Worm (Caenorhabditis elegans): ENCODE measurements around the gene F22H10.3.

F22H10.3 gene

DNA sequence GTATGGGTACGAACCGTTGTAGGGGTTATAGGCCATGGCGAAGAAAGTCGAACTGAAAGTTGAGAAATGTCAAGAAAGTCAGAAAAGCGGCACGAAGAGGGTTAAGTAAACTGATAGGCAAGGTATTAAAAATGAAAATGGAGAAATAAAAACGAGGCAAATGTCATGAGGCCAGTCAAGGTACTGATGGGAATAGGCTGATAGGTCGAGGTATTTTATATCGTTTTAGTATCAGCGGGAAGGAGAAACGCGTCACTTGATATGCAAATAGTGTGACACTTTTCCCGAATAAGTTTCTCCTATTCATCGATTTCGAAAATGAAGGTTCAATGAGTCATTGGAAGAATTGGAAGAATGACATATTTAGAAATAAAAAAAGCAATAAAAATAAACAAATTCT, at the start of gene F22H10.3:
Gene F22H10.3, minus strand, starts transcription at position 36 of the 400 bp plus-strand sequence.
- no peak for TF ChIP-seq unc-62 (GFP tag; optimal IDR thresholded peaks at IDR 0.05)

DNA sequence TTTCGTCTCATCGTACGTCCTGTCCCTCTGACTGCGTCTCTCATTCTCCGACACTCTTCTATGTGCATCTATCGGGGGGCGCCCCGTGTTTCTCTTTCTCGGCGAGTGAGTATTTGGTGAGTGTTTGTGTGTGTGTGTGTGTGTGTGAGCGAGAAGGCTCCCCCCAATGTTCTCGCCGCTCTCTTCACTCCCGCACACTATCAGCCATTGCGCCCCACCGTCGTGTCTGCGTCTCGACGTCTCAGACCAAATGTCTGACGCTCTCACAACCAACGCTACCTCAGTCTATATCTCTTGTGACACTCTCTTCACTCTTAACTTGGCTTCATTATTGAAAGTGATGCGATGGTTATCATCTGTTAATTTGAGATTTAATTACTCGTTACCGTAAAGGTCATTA, 49.4 kb upstream of the F22H10.3 start:
- TF ChIP-seq unc-62 (GFP tag; optimal IDR thresholded peaks at IDR 0.05), result no peak

ce11 chrX:16724954-16725353, 47.4 kb upstream of the F22H10.3 start:
- TF ChIP-seq unc-62 (GFP tag; optimal IDR thresholded peaks at IDR 0.05), result no peak

DNA sequence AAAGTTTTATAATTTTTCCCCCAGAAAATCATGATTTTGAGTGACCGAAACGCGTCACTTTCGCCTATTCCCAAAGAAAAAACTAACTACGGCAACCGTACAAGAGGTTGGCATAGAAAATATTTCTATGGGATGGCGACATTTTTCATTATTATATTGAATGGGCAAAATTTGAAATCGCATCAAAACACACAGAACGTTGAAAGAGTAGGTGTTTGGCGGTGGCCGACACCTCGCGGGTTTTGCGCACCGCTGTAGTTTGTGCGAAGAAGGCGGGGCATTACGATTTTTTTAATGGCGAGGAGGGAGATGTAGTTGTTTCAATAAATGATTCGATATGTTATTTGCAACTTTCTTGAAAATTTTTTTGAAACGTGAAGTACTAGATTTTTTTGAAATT, 44.4 kb upstream of the F22H10.3 start:
- no peak for TF ChIP-seq unc-62 (GFP tag; optimal IDR thresholded peaks at IDR 0.05)

DNA sequence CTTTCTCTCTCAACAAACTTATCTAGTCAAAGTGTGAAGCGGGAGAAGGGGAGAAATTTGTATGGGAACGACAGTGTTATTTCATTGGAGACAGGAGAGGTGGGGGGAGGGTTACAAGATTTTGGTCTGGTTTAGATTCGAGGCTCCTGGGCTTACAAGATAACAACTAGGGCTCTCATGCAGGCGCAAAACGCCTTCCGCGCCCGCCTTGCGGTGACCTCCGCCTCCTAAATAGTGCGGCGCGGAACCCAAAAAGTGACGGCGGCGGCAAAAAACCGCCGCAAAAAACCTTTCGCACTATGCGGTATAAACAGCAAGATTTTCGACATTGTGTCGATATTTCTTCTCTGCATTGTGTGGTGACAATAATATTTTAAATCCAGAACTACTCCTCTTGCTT, 38.4 kb upstream of the F22H10.3 start:
- no peak for TF ChIP-seq unc-62 (GFP tag; optimal IDR thresholded peaks at IDR 0.05)

ce11 chrX:16711381-16711780, 33.9 kb upstream of the F22H10.3 start, which contains the start of gene lgc-53:
TSS of gene lgc-53 (plus strand) at chrX:16711681.
- no peak for TF ChIP-seq unc-62 (GFP tag; optimal IDR thresholded peaks at IDR 0.05)

ce11 chrX:16705607-16706006, 28.1 kb upstream of the F22H10.3 start:
- TF ChIP-seq unc-62 (GFP tag; optimal IDR thresholded peaks at IDR 0.05), result no peak

DNA sequence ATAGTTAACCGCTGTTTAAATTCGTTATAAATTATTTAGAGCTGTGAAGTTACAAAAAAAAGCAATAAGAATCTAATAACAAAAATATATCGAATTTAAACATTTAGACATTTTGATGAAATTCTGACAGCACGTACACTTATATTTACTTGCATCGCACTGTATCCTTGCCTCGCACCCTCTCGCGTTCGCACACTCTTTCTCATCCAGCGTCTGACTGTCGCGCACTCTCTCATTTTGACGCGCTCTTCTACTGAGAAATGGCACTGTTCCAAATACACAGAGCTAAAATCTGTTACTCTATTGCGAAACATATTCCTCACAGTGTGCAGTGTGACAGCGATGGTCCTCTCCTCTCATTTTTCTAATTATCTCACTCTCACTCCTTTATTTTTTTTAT, 26.6 kb upstream of the F22H10.3 start:
- TF ChIP-seq unc-62 (GFP tag; optimal IDR thresholded peaks at IDR 0.05), result no peak

DNA sequence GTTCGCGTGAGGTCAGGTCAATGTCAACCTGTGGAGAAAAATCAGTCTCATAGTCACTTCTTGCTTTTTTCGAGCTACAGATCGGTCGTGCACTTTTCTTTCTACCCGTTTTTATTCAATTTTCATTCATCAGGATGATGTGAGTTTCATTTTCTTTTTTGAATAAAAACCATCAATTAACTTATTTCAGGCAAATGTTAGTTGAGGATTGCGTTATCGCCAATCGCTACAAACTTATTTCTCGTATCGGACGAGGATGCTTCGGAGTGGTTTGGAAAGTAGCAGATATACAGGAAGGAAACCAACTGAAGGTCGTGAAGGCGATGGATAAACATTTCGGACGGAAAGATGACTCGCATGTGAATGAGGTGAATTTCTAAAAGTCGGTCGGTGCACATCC, 24.7 kb upstream of the F22H10.3 start, which contains the start of gene F22H10.1:
Gene F22H10.1, plus strand, starts transcription at position 211 of the 400 bp plus-strand sequence.
- TF ChIP-seq unc-62 (GFP tag; optimal IDR thresholded peaks at IDR 0.05), result no peak

- TF ChIP-seq unc-62 (GFP tag; optimal IDR thresholded peaks at IDR 0.05), result no peak
Measured at ce11 chrX:16698074-16698473, 20.6 kb upstream of the F22H10.3 start.

DNA sequence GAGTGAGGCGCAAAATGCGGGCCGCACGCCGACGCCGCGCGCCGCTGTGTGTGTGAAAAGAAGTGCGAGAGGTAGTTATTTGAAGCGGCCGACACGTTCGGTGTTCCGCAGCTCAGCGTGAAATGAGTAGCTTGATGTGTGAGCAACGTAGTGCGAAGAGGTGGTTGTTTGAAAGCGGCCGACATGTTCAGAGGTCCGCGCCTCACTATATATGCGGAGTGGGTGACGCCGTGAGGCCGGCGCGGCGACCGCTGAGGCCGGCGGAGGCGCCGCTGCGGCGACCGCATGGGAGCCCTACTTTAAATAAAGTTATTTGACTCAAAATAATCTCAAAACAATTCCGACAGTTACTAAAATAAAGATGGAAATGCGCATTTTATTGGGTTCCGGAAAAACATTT, 19.3 kb upstream of the F22H10.3 start:
- TF ChIP-seq unc-62 (GFP tag; optimal IDR thresholded peaks at IDR 0.05), result no peak

DNA sequence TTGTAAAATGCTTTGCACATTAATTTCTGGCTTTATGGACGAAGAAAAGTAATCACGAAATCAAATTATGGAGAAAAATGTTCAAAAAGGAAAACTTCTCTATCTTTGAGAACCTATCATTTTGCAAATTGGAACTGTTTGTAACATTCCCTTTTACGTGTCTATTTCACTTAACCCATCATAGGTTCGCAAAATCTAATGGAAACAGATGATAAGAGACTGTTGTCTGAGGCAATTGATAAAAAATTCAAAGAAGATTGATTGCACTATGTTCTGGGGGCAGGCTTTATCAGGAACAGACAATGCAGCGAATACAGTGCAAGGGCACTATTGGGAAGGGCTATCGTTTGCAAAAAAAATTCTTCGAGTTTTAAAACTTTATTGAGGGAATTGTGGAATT, 17.7 kb upstream of the F22H10.3 start:
- no peak for TF ChIP-seq unc-62 (GFP tag; optimal IDR thresholded peaks at IDR 0.05)

DNA sequence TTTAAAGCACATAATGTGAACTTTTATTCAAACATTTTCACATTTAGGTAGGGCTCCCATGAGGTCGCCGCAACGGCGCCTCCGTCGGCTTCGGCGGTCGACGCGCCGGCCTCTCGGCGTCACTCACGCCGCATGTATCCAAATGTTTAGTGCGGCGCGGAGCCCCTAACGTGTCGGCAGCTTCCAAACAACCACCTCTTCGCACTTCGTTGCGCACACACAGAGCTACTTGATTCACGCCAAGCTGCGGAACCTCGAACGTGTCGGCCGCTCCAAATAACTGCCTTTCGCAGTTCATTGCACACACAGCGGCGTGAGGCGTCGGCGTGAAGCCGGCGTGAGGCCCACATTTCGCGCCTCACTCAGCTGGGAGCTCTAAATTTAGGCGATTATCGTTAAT, 13.5 kb upstream of the F22H10.3 start, which contains the start of gene F22H10.6:
Gene F22H10.6, minus strand, starts transcription at position 292 of the 400 bp plus-strand sequence.
- TF ChIP-seq unc-62 (GFP tag; optimal IDR thresholded peaks at IDR 0.05), result no peak

- no peak for TF ChIP-seq unc-62 (GFP tag; optimal IDR thresholded peaks at IDR 0.05)
Measured at ce11 chrX:16689852-16690473, 12.5 kb upstream of the F22H10.3 start.

DNA sequence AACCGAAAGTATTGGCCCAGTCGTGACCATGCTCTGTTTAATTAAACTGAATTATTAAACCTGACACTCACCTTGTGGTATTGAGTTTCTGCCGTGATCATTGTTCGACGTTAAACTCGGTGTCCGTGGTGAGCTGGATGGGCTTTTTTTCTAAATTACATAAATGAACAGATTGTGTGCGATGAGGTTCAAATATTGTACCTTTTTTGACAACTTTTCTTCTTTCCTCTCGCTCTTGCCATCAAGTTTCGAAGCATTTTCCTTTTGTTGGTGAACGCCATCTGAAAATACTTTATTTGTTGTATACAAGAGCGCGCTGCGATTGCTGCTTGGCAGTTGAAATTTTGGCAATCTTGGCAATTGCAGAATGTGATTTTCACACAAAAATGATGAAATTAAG, 10.4 kb upstream of the F22H10.3 start, which contains the start of gene F22H10.11:
Gene F22H10.11, minus strand, starts transcription at position 101 of the 400 bp plus-strand sequence.
- TF ChIP-seq unc-62 (GFP tag; optimal IDR thresholded peaks at IDR 0.05), result no peak

DNA sequence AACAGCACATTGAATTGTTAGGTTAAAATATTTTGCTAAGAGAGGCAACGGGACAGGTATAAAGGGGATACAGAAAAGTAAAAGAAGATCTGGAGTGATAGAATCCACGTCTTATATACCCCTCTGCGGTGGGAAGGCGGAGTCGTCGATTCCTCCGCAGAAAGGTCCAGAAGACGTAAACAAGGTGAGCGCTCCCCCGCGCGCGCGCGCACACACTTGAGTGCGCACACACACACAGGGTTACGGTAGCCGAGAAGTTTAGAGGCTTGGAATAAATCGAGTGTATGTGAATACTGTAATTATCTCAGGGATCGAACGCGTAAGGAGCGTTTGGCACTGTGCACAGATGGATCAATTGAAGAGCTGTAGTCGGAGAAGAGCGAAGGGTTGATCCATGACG, 9.9 kb upstream of the F22H10.3 start:
- no peak for TF ChIP-seq unc-62 (GFP tag; optimal IDR thresholded peaks at IDR 0.05)

- no peak for TF ChIP-seq unc-62 (GFP tag; optimal IDR thresholded peaks at IDR 0.05)
Measured at ce11 chrX:16681910-16682493, 4.5 kb upstream of the F22H10.3 start.
